Fruit fly (Drosophila melanogaster) S2 (cell line): Measurements from ENCODE around the gene Pp4-19C.

ENCODE experiments used
- CG8478 ChIP-seq: fragments of >200 bp; optimal IDR thresholded peaks from 2 replicates; lab custom pipeline; 2018
- CTCF ChIP-seq, 2 experiments: fragments of >200 bp; optimal IDR thresholded peaks; 2 replicates each; lab custom pipeline; 2018

DNA sequence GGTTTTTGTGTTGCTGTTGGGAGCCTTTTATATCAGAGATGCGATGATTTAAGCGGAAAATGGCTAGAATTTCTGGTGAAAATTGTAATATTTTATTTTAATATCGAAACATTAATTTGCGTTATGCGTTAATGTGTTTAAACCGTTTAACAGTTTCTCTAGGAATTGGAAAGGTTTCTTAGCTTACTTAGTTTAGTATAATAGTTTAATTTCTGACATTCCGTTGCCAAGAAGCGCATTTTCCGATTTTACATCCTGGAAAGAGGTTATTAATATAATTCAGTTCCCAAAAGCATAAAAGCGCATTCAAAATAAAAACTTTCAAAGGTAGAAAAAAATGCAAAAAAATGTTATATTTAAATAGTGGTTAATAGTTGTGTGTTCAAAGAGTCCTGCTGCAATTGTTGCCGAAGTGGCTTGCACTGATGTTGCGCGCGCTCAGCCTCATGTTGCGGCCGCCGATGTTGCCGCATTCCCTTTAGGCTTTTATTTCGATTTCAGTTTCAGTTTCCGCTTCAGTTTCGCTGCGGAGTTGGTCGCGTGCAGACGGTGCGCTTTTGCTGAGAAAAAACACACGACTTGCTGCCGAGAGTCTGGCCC, 25.1 kb upstream of the Pp4-19C start, which contains the start of gene tbc:
- TF ChIP-seq CTCF (optimal IDR thresholded peaks at IDR 0.05; lab: Kevin White, UChicago) = no peak
- TF ChIP-seq CG8478 (lab: Kevin White, UChicago) = no peak
